Fruit fly (Drosophila melanogaster): ENCODE measurements around the gene CG32270.

CG32270 gene

DNA sequence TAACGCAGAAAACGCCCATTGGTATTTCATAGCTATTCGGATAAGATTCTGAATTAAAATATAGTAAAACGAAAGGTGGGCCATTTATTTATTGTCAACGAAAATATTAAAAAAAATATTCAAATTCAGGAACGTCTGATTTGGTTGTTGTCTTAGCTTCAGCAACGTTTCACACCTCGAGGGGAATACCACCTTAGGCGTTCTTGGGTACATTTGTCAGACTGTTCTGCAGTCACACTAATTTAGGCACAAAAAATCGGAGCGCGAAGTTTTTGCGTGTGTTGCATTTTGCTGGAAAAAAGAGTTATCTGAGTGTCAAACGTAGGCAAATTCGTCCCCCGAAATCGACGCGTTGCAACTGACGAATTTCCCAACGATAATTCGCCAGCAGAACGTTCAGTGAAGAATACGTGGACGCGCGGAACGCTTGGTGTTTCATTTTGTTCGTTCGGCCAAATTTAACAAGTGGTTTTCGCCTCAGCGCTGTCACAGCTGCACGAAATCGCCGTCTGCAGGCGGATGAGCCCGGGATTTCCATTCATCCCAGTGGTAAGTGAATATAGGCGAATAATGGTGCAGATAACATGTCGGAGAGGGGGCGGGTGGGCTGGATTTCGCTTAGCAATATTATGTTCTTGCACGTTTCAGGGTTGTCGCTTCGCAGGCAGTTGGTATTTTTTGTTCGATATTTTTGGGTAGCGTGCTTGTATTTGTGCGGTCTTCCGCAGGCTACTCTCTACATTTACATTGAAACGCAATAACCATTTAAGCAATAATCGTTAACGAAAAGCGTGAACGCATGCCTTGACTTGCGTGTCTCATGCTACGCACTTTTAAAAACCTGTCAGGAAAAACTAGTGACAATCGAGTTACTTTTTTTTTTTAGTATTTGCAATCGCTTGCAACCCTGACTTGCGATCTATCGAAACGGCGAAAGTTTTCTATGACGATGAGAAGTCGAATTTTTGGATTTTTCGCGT is 16.2 kb upstream of the CG32270 start, which contains the start of gene Larp4B (continued):
- TF ChIP-seq vvl (GFP tag; IDR thresholded peaks at IDR 0.05) (peak; percentile 84), nmo (GFP tag; optimal IDR thresholded peaks at IDR 0.05) (peak; percentile 25), grau (tag; optimal IDR thresholded peaks at IDR 0.05) (peak; percentile 38), CG6683 (GFP tag; optimal IDR thresholded peaks at IDR 0.05) (no peak), Mad (GFP tag; optimal IDR thresholded peaks at IDR 0.05) (no peak), knrl (GFP tag; IDR thresholded peaks at IDR 0.05; ENCODE audit: partially characterized antibody) (peak; percentile 76), CG4404 (GFP tag; IDR thresholded peaks at IDR 0.05) (no peak), Hsf (GFP tag; optimal IDR thresholded peaks at IDR 0.05) (no peak), jumu (GFP tag; optimal IDR thresholded peaks at IDR 0.05) (peak; percentile 4), CG10462 (GFP tag; optimal IDR thresholded peaks at IDR 0.05) (no peak), dati (GFP tag; IDR thresholded peaks at IDR 0.05) (no peak), chn (GFP tag; optimal IDR thresholded peaks at IDR 0.05) (peak; percentile 13), CG4707 (GFP tag; optimal IDR thresholded peaks at IDR 0.05) (no peak), bbx (GFP tag; IDR thresholded peaks at IDR 0.05; ENCODE audit: partially characterized antibody) (peak; percentile 57), Sox102F (GFP tag; optimal IDR thresholded peaks at IDR 0.05) (no peak), CG2120 (GFP tag; optimal IDR thresholded peaks at IDR 0.05) (peak; percentile 48), BtbVII (GFP tag; optimal IDR thresholded peaks at IDR 0.05) (peak; percentile 15), CG12391 (tag; optimal IDR thresholded peaks at IDR 0.05) (peak; percentile 1), sima (GFP tag; optimal IDR thresholded peaks at IDR 0.05) (no peak), CG6175 (GFP tag; IDR thresholded peaks at IDR 0.05) (no peak), sob (GFP tag; IDR thresholded peaks at IDR 0.05) (no peak; the same call in none of the 2 replicates), CG10654 (GFP tag; optimal IDR thresholded peaks at IDR 0.05) (no peak), MESR4 (GFP tag; optimal IDR thresholded peaks at IDR 0.05) (peak; percentile 62), E2f1 (GFP tag; IDR thresholded peaks at IDR 0.05) (no peak), CG9437 (GFP tag; optimal IDR thresholded peaks at IDR 0.05) (peak; percentile 46), bigmax (GFP tag; optimal IDR thresholded peaks at IDR 0.05) (peak; percentile 19), CG15073 (GFP tag; optimal IDR thresholded peaks at IDR 0.05) (no peak), Dbx (GFP tag; IDR thresholded peaks at IDR 0.05) (peak; percentile 44; the same call in 1 of the 3 replicates), nerfin-2 (GFP tag; IDR thresholded peaks at IDR 0.05; ENCODE audit: partially characterized antibody) (no peak), CG31441 (GFP tag; IDR thresholded peaks at IDR 0.05) (no peak), seq (GFP tag; IDR thresholded peaks at IDR 0.05) (no peak), CG2202 (tag; optimal IDR thresholded peaks at IDR 0.05) (no peak), bsh (GFP tag; optimal IDR thresholded peaks at IDR 0.05) (no peak), insv (GFP tag; optimal IDR thresholded peaks at IDR 0.05) (peak in 1 of 2 experiments; percentile 41), CG7372 (GFP tag; IDR thresholded peaks at IDR 0.05) (no peak), otp (GFP tag; IDR thresholded peaks at IDR 0.05) (no peak), Sin3A (optimal IDR thresholded peaks at IDR 0.05) (peak; percentile 86), CG34224 (GFP tag; IDR thresholded peaks at IDR 0.05; ENCODE audit: partially characterized antibody) (peak; percentile 55), Vsx1 (GFP tag; optimal IDR thresholded peaks at IDR 0.05) (no peak), CG4617 (GFP tag; optimal IDR thresholded peaks at IDR 0.05; ENCODE audit: borderline replicate concordance) (peak; percentile 89)
